Worm (Caenorhabditis elegans): Measurements from ENCODE around the gene grl-25.

ce11 chrIII:9002545-9002944 is 40.5 kb downstream of the grl-25 start, which contains the start of the genes F59B2.15 and zif-1:
- TF ChIP-seq cog-1 (tag; optimal IDR thresholded peaks at IDR 0.05): no peak
- TF ChIP-seq T22C8.4 (GFP tag; IDR thresholded peaks at IDR 0.05): no peak
- TF ChIP-seq tab-1 (GFP tag; IDR thresholded peaks at IDR 0.05): no peak
- no peak for TF ChIP-seq ref-1 (GFP tag; conservative IDR thresholded peaks at IDR 0.05)
- no peak for TF ChIP-seq flt-1 (GFP tag; IDR thresholded peaks at IDR 0.05)
- no peak for TF ChIP-seq ztf-29 (GFP tag; IDR thresholded peaks at IDR 0.05)
- no peak for TF ChIP-seq med-1 (GFP tag; optimal IDR thresholded peaks at IDR 0.05; ENCODE audit: insufficient read depth)
- TF ChIP-seq ztf-23 (GFP tag; IDR thresholded peaks at IDR 0.05): no peak
